Worm (Caenorhabditis elegans): ENCODE data around the gene F21A3.2.

DNA sequence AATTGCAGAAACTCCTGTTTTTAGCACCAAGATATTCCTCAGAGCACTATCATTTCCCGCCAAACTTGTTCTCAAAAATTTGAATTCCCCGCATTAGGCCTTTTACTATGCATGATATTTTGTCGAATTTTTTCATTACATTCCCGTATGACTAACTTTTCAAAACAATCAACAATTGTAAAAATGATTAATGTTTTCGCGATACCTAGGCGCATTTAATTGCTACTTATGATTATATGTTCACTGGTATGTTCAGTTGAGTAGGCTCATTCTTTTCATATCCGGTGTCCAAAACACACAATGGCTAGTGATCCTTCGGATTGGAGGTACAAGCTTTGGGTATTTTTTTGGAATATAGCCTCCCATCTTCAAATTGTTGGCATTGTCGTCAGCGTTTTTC is 46.0 kb downstream of the F21A3.2 start, which contains the start of gene srw-21:
- TF ChIP-seq ZK185.1 (tag; optimal IDR thresholded peaks at IDR 0.05; ENCODE audit: poor library complexity, severe bottlenecking) (no peak), pha-4 (tag; optimal IDR thresholded peaks at IDR 0.05) (no peak), D2030.7 (GFP tag; IDR thresholded peaks at IDR 0.05) (no peak), lag-1 (GFP tag; IDR thresholded peaks at IDR 0.05) (no peak), F37B4.10 (GFP tag; IDR thresholded peaks at IDR 0.05) (no peak), snpc-1.3 (tag; optimal IDR thresholded peaks at IDR 0.05; ENCODE audit: insufficient read depth) (no peak), ama-1 (optimal IDR thresholded peaks at IDR 0.05) (no peak), ama-1 (GFP tag; optimal IDR thresholded peaks at IDR 0.05) (no peak)

All from whole organism, young adult.